Worm (Caenorhabditis elegans) whole organism, young adult: Measurements from ENCODE around the gene Y47D3B.12.

ENCODE experiments used
- B0019.2 ChIP-seq: fragments of 200-800 bp; sonication (Bioruptor generic); conservative IDR thresholded peaks from 2 replicates; pipeline ENCODE4 v1.3.6; 2022; ENCODE audit warnings: missing genetic modification reagents, missing genetic modification characterization, missing compliant biosample characterization
- F10E7.11 ChIP-seq: sonication (generic microtip); optimal IDR thresholded peaks from 2 replicates; lab custom pipeline; 2017; ENCODE audit warnings: mild to moderate bottlenecking, missing genetic modification characterization, moderate library complexity, missing compliant biosample characterization
- K12H6.12 ChIP-seq: fragments of 200-800 bp; sonication (Bioruptor generic); optimal IDR thresholded peaks from 2 replicates; lab custom pipeline; 2018; ENCODE audit warnings: mild to moderate bottlenecking, missing genetic modification characterization, missing compliant biosample characterization
- Y53G8AR.9 ChIP-seq: fragments of 200-800 bp; sonication (Bioruptor generic); conservative IDR thresholded peaks from 2 replicates; pipeline ENCODE4 v1.3.6; 2022; ENCODE audit warnings: missing genetic modification reagents, missing genetic modification characterization, missing compliant biosample characterization
- aptf-2 ChIP-seq: fragments of 200-800 bp; sonication (Bioruptor generic); conservative IDR thresholded peaks from 2 replicates; pipeline ENCODE4 v1.3.6; 2022; ENCODE audit warnings: missing genetic modification reagents, missing genetic modification characterization, missing compliant biosample characterization
- aptf-3 ChIP-seq: fragments of 200-800 bp; sonication (Bioruptor generic); IDR thresholded peaks from 2 replicates; pipeline ENCODE4 v1.3.6; 2022; ENCODE audit warnings: missing genetic modification characterization, missing compliant biosample characterization
- dpff-1 ChIP-seq: sonication (generic microtip); optimal IDR thresholded peaks from 2 replicates; lab custom pipeline; 2017; ENCODE audit warnings: mild to moderate bottlenecking, missing genetic modification characterization, missing compliant biosample characterization
- dpl-1 ChIP-seq: fragments of 150-350 bp; optimal IDR thresholded peaks from 2 replicates; lab custom pipeline; 2014; ENCODE audit warnings: missing biosample characterization, missing genetic modification reagents, missing genetic modification characterization
- let-526 ChIP-seq: fragments of 200-800 bp; sonication (Bioruptor generic); IDR thresholded peaks from 2 replicates; pipeline ENCODE4 v1.3.6; 2022; ENCODE audit warnings: missing genetic modification reagents, missing genetic modification characterization, missing compliant biosample characterization
- nfyb-1 ChIP-seq: fragments of 200-800 bp; sonication (Bioruptor generic); IDR thresholded peaks from 2 replicates; pipeline ENCODE4 v1.3.6; 2022; ENCODE audit warnings: missing genetic modification reagents, missing genetic modification characterization, missing compliant biosample characterization
- repo-1 ChIP-seq: sonication (generic microtip); optimal IDR thresholded peaks from 2 replicates; lab custom pipeline; 2017; ENCODE audit warnings: mild to moderate bottlenecking, missing genetic modification characterization, missing compliant biosample characterization
- ztf-22 ChIP-seq: fragments of 200-800 bp; sonication (Bioruptor generic); optimal IDR thresholded peaks from 2 replicates; lab custom pipeline; 2018; ENCODE audit warnings: mild to moderate bottlenecking, missing genetic modification characterization, moderate library complexity, missing compliant biosample characterization

DNA sequence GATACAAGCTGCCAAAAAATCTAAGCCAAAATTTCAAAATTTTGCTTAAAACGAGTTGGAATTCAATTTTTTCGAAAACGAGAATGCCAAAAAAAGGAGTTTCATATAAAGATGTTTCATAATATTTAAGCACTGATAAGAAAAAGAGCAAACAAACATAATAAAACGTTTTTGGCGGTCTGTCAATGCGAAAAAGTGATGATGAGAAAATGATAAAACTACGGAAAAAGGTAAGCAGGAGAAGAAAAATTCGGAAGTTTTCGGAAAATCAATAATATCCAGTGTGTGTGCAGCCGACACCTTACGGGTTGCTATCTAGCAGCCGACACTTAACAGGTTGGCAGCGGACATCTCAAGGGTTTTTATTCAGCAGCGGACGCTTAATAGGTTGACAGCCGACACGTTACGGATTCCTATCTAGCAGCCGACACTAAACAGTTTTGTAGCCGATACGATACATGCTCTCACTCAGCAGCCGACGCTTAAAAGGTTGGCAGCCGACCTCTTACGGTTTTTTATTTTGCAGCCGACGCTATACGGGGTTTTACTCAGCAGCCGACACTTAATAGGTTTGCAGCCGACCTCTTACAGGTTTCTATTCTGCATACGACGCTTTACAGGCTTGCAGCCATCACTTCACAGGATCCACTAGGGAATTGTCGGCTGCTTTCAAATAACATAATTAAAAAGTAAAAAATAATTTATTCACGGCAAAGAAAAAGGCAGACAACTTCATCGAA lies 30.4 kb upstream of the Y47D3B.12 start:
- TF ChIP-seq nfyb-1 (GFP tag; lab: Robert Waterston, UW) (no peak), let-526 (GFP tag; lab: Robert Waterston, UW) (no peak), dpff-1 (tag; lab: Kevin White, UChicago) (no peak), dpl-1 (GFP tag; lab: Kevin White, UChicago) (no peak), repo-1 (tag; lab: Kevin White, UChicago) (no peak), F10E7.11 (tag; lab: Kevin White, UChicago) (no peak), aptf-2 (GFP tag; lab: Robert Waterston, UW) (no peak), ztf-22 (GFP tag; lab: Kevin White, UChicago) (no peak), K12H6.12 (tag; lab: Kevin White, UChicago) (no peak), Y53G8AR.9 (no peak), aptf-3 (no peak), B0019.2 (no peak)
